Worm (Caenorhabditis elegans) whole organism, late embryonic: ENCODE results near the gene F31F7.1.

Experiments used
- ama-1 ChIP-seq: fragments of 150-350 bp; optimal IDR thresholded peaks from 2 replicates; lab custom pipeline; 2014
- elt-4 ChIP-seq: sonication (generic microtip); optimal IDR thresholded peaks from 2 replicates; lab custom pipeline; 2016; ENCODE audit warnings: missing genetic modification characterization, missing compliant biosample characterization
- gmeb-2 ChIP-seq: sonication (generic microtip); optimal IDR thresholded peaks from 2 replicates; lab custom pipeline; 2016; ENCODE audit warnings: missing genetic modification characterization, inconsistent platforms, missing compliant biosample characterization
- lim-6 ChIP-seq: sonication (generic microtip); optimal IDR thresholded peaks from 2 replicates; lab custom pipeline; 2016; ENCODE audit warnings: missing genetic modification characterization, missing compliant biosample characterization
- nhr-11 ChIP-seq: fragments of 150-350 bp; optimal IDR thresholded peaks from 2 replicates; lab custom pipeline; 2014; ENCODE audit warnings: missing biosample characterization, missing genetic modification characterization
- nhr-232 ChIP-seq: sonication (generic microtip); optimal IDR thresholded peaks from 2 replicates; lab custom pipeline; 2016; ENCODE audit warnings: missing genetic modification characterization, missing compliant biosample characterization
- pat-9 ChIP-seq: fragments of 200-800 bp; sonication (Bioruptor generic); optimal IDR thresholded peaks from 2 replicates; lab custom pipeline; 2018; ENCODE audit warnings: mild to moderate bottlenecking, missing genetic modification characterization, moderate library complexity, missing compliant biosample characterization
- pha-4 ChIP-seq: fragments of 150-350 bp; optimal IDR thresholded peaks from 2 replicates; lab custom pipeline; 2018; ENCODE audit warnings: missing biosample characterization, missing genetic modification reagents, missing genetic modification characterization
- pros-1 ChIP-seq: fragments of 150-350 bp; optimal IDR thresholded peaks from 2 replicates; lab custom pipeline; 2014; ENCODE audit warnings: missing biosample characterization, missing genetic modification reagents, missing genetic modification characterization
- rnt-1 ChIP-seq: sonication (generic microtip); optimal IDR thresholded peaks from 2 replicates; lab custom pipeline; 2016; ENCODE audit warnings: missing genetic modification characterization, missing compliant biosample characterization
- syd-9 ChIP-seq: sonication (generic microtip); optimal IDR thresholded peaks from 2 replicates; lab custom pipeline; 2016; ENCODE audit warnings: mild to moderate bottlenecking, missing genetic modification characterization, moderate library complexity, missing compliant biosample characterization
- tbx-2 ChIP-seq: sonication (generic microtip); optimal IDR thresholded peaks from 2 replicates; lab custom pipeline; 2016; ENCODE audit warnings: missing genetic modification characterization, missing compliant biosample characterization
- unc-42 ChIP-seq: sonication (generic microtip); optimal IDR thresholded peaks from 2 replicates; lab custom pipeline; 2016; ENCODE audit warnings: missing genotype, missing genetic modification characterization, missing compliant biosample characterization
- unc-55 ChIP-seq: sonication (generic microtip); optimal IDR thresholded peaks from 2 replicates; lab custom pipeline; 2017; ENCODE audit warnings: missing biosample characterization, missing genetic modification reagents, missing genetic modification characterization

- TF ChIP-seq pha-4 (tag; lab: Kevin White, UChicago) (no peak), gmeb-2 (no peak), tbx-2 (tag; lab: Kevin White, UChicago) (no peak), lim-6 (tag; lab: Kevin White, UChicago) (no peak), rnt-1 (tag; lab: Kevin White, UChicago) (no peak), pros-1 (tag; lab: Kevin White, UChicago) (no peak), syd-9 (tag; lab: Kevin White, UChicago) (no peak), pat-9 (tag; lab: Kevin White, UChicago) (no peak), ama-1 (lab: Kevin White, UChicago) (no peak), unc-55 (GFP tag; lab: Kevin White, UChicago) (no peak), nhr-11 (tag; lab: Kevin White, UChicago) (no peak), nhr-232 (tag; lab: Kevin White, UChicago) (no peak), elt-4 (tag; lab: Kevin White, UChicago) (no peak), unc-42 (tag; lab: Kevin White, UChicago) (no peak)
Observed at ce11 chrV:6322749-6323367, 46.6 kb downstream of the F31F7.1 start.
